In genomic region chrX:16871355-16871754, ce11 we compare ENCODE assay signal across 3 worm cellular contexts.
TF ChIP-seq lines count a peak whose summit lies in the region.

No protein-coding gene starts in this region.

TF ChIP-seq in whole organism, L1 larva, 84 proteins besides CTCF, POLR2A, EP300 and RAD21 (continued from another document):
- no peak for TF ChIP-seq Y116A8C.19 (tag; optimal IDR thresholded peaks at IDR 0.05; lab: Kevin White, UChicago; ENCODE audit: borderline replicate concordance)
- peak; percentile 75 for TF ChIP-seq lin-14 (GFP tag; optimal IDR thresholded peaks at IDR 0.05; lab: Kevin White, UChicago)
- TF ChIP-seq nhr-237 (tag; optimal IDR thresholded peaks at IDR 0.05; lab: Kevin White, UChicago) = no peak
- TF ChIP-seq lin-35 (GFP tag; optimal IDR thresholded peaks at IDR 0.05; lab: Kevin White, UChicago) = peak in 1 of 2 experiments; percentile 69
- peak; percentile 43 for TF ChIP-seq snu-23 (GFP tag; optimal IDR thresholded peaks at IDR 0.05; lab: Kevin White, UChicago)
- TF ChIP-seq ztf-11 (tag; optimal IDR thresholded peaks at IDR 0.05; lab: Kevin White, UChicago) = no peak
- TF ChIP-seq nhr-85 (tag; lab: Kevin White, UChicago) = peak; percentile 89
- TF ChIP-seq blmp-1 (tag; optimal IDR thresholded peaks at IDR 0.05; lab: Kevin White, UChicago) = peak; percentile 95

TF ChIP-seq in whole organism, L2 larva, 48 proteins besides CTCF, POLR2A, EP300 and RAD21 (continued from another document):
- no peak for TF ChIP-seq lsy-2 (tag; optimal IDR thresholded peaks at IDR 0.05; lab: Kevin White, UChicago)
- no peak for TF ChIP-seq lin-39 (tag; optimal IDR thresholded peaks at IDR 0.05; lab: Kevin White, UChicago)
- no peak for TF ChIP-seq nhr-6 (tag; optimal IDR thresholded peaks at IDR 0.05; lab: Kevin White, UChicago)
- no peak for TF ChIP-seq elt-1 (tag; optimal IDR thresholded peaks at IDR 0.05; lab: Kevin White, UChicago)
- TF ChIP-seq aly-2 (tag; optimal IDR thresholded peaks at IDR 0.05; lab: Kevin White, UChicago) = no peak
- TF ChIP-seq mbf-1 (tag; optimal IDR thresholded peaks at IDR 0.05; lab: Kevin White, UChicago) = no peak
- no peak for TF ChIP-seq nhr-11 (tag; optimal IDR thresholded peaks at IDR 0.05; lab: Kevin White, UChicago)
- TF ChIP-seq nhr-12 (tag; optimal IDR thresholded peaks at IDR 0.05; lab: Kevin White, UChicago) = no peak

TF ChIP-seq in whole organism, L4 larva, 104 proteins besides CTCF, POLR2A, EP300 and RAD21 (continued from another document):
- TF ChIP-seq unc-62 (GFP tag; optimal IDR thresholded peaks at IDR 0.05 in 1 of 2; lab: Kevin White, UChicago) = peak in 1 of 2 experiments; percentile 89
- TF ChIP-seq unc-62 (tag; optimal IDR thresholded peaks at IDR 0.05; lab: Kevin White, UChicago) = no peak
- no peak for TF ChIP-seq nhr-6 (tag; optimal IDR thresholded peaks at IDR 0.05; lab: Kevin White, UChicago)
- TF ChIP-seq Y105C5A.15 (GFP tag; IDR thresholded peaks at IDR 0.05; lab: Robert Waterston, UW) = no peak
- no peak for TF ChIP-seq unc-130 (GFP tag; optimal IDR thresholded peaks at IDR 0.05; lab: Kevin White, UChicago)
- TF ChIP-seq nhr-28 (tag; optimal IDR thresholded peaks at IDR 0.05; lab: Kevin White, UChicago) = peak; percentile 71
- TF ChIP-seq nhr-77 (tag; optimal IDR thresholded peaks at IDR 0.05; lab: Kevin White, UChicago) = peak; percentile 39
